Worm (Caenorhabditis elegans): Measurements from ENCODE around the gene pst-1.
A peak's percentile ranks its signal among the peaks of the same experiment; 100 is the strongest.

pst-1 gene

ce11 chrV:6000368-6000802 is 57.1 kb downstream of the pst-1 start (continued):
- peak; percentile 80 for TF ChIP-seq fkh-10 (GFP tag; optimal IDR thresholded peaks at IDR 0.05)
- TF ChIP-seq daf-8 (GFP tag; IDR thresholded peaks at IDR 0.05) = no peak
- peak; percentile 81 for TF ChIP-seq nhr-6 (tag; optimal IDR thresholded peaks at IDR 0.05)
- peak; percentile 83 for TF ChIP-seq egl-43 (GFP tag; IDR thresholded peaks at IDR 0.05)
- peak; percentile 99 for TF ChIP-seq dve-1 (tag; optimal IDR thresholded peaks at IDR 0.05; ENCODE audit: insufficient read depth)
- TF ChIP-seq mep-1 (tag; optimal IDR thresholded peaks at IDR 0.05) = peak; percentile 93
- peak; percentile 97 for TF ChIP-seq php-3 (GFP tag; IDR thresholded peaks at IDR 0.05)
- TF ChIP-seq lir-3 (tag; optimal IDR thresholded peaks at IDR 0.05) = no peak
- TF ChIP-seq mdt-29 (GFP tag; IDR thresholded peaks at IDR 0.05) = peak; percentile 86
- 0 out of 2 replicates have a peak, but pooled peaks have one; percentile 18 for TF ChIP-seq D1046.2 (GFP tag; IDR thresholded peaks at IDR 0.05)
- peak; percentile 83 for TF ChIP-seq gei-8 (GFP tag; optimal IDR thresholded peaks at IDR 0.05)
- TF ChIP-seq jun-1 (tag; optimal IDR thresholded peaks at IDR 0.05) = peak; percentile 93
- TF ChIP-seq ZK546.5 (tag; optimal IDR thresholded peaks at IDR 0.05) = no peak
- TF ChIP-seq unc-62 (GFP tag; optimal IDR thresholded peaks at IDR 0.05 in 1 of 2) = peak in 1 of 2 experiments; percentile 99
- no peak for TF ChIP-seq unc-62 (tag; optimal IDR thresholded peaks at IDR 0.05)
- peak; percentile 84 for TF ChIP-seq zfp-3 (GFP tag; conservative IDR thresholded peaks at IDR 0.05)
- peak; percentile 30 for TF ChIP-seq zip-2 (tag; optimal IDR thresholded peaks at IDR 0.05)
- no peak for TF ChIP-seq Y48G9A.11 (GFP tag; IDR thresholded peaks at IDR 0.05)
- no peak for TF ChIP-seq lin-29 (GFP tag; IDR thresholded peaks at IDR 0.05)
- peak; percentile 92 for TF ChIP-seq ceh-20 (GFP tag; IDR thresholded peaks at IDR 0.05)
- no peak for TF ChIP-seq F26F4.8 (GFP tag; conservative IDR thresholded peaks at IDR 0.05)
- TF ChIP-seq pha-4 (GFP tag; IDR thresholded peaks at IDR 0.05) = peak; percentile 94
- peak; percentile 90 for TF ChIP-seq pha-4 (tag; optimal IDR thresholded peaks at IDR 0.05)
- no peak for TF ChIP-seq F44E2.7 (GFP tag; IDR thresholded peaks at IDR 0.05)
- no peak for TF ChIP-seq cey-2 (tag; optimal IDR thresholded peaks at IDR 0.05; ENCODE audit: borderline replicate concordance, insufficient read depth)
- no peak for TF ChIP-seq dmd-8 (GFP tag; IDR thresholded peaks at IDR 0.05)
- peak; percentile 67 for TF ChIP-seq dpl-1 (GFP tag; optimal IDR thresholded peaks at IDR 0.05)
- TF ChIP-seq mdl-1 (tag; optimal IDR thresholded peaks at IDR 0.05) = peak; percentile 67 to 96
- TF ChIP-seq aly-2 (tag; optimal IDR thresholded peaks at IDR 0.05) = no peak
- no peak for TF ChIP-seq skn-1 (tag; optimal IDR thresholded peaks at IDR 0.05)
- TF ChIP-seq lin-39 (tag; optimal IDR thresholded peaks at IDR 0.05) = no peak
- TF ChIP-seq ama-1 (optimal IDR thresholded peaks at IDR 0.05) = peak; percentile 36
- no peak for TF ChIP-seq unc-39 (tag; optimal IDR thresholded peaks at IDR 0.05)
